Worm (Caenorhabditis elegans) whole organism, L2 larva: Measurements from ENCODE around the gene C54E4.5.
A peak's percentile ranks its signal among the peaks of the same experiment; 100 is the strongest.

ENCODE experiments used
- C34F6.9 ChIP-seq: fragments of 150-350 bp; optimal IDR thresholded peaks from 2 replicates; lab custom pipeline; 2014; ENCODE audit warnings: missing biosample characterization, missing genetic modification characterization
- F13H6.1 ChIP-seq: sonication (generic microtip); optimal IDR thresholded peaks from 2 replicates; lab custom pipeline; 2016; ENCODE audit warnings: missing genetic modification characterization, missing compliant biosample characterization
- R02D3.7 ChIP-seq: fragments of 150-350 bp; optimal IDR thresholded peaks from 2 replicates; lab custom pipeline; 2014; ENCODE audit warnings: missing biosample characterization, missing genetic modification characterization
- ZK546.5 ChIP-seq: sonication (generic microtip); optimal IDR thresholded peaks from 2 replicates; lab custom pipeline; 2017; ENCODE audit warnings: missing biosample characterization, missing genetic modification characterization
- alr-1 ChIP-seq: fragments of 150-350 bp; optimal IDR thresholded peaks from 2 replicates; lab custom pipeline; 2014; ENCODE audit warnings: missing biosample characterization, missing genetic modification characterization
- aly-2 ChIP-seq: fragments of 150-350 bp; optimal IDR thresholded peaks from 2 replicates; lab custom pipeline; 2014; ENCODE audit warnings: missing biosample characterization, missing genetic modification characterization
- ama-1 ChIP-seq: fragments of 150-350 bp; optimal IDR thresholded peaks from 2 replicates; lab custom pipeline; 2018; ENCODE audit warnings: inconsistent platforms
- blmp-1 ChIP-seq: sonication (generic microtip); optimal IDR thresholded peaks from 2 replicates; lab custom pipeline; 2017; ENCODE audit warnings: missing genetic modification characterization, mild to moderate bottlenecking, missing compliant biosample characterization, antibody characterized with exemption, moderate library complexity; ENCODE audit not compliant: insufficient read depth
- ceh-16 ChIP-seq: fragments of 150-350 bp; optimal IDR thresholded peaks from 2 replicates; lab custom pipeline; 2014; ENCODE audit warnings: missing biosample characterization, missing genetic modification characterization
- ceh-82 ChIP-seq: fragments of 150-350 bp; optimal IDR thresholded peaks from 2 replicates; lab custom pipeline; 2014; ENCODE audit warnings: missing biosample characterization, missing genetic modification characterization
- dmd-4 ChIP-seq: sonication (generic microtip); optimal IDR thresholded peaks from 2 replicates; lab custom pipeline; 2017; ENCODE audit warnings: missing biosample characterization, missing genetic modification characterization
- egl-27 ChIP-seq: sonication (generic microtip); optimal IDR thresholded peaks from 3 replicates; lab custom pipeline; 2017; ENCODE audit warnings: missing biosample characterization, missing genetic modification reagents, missing genetic modification characterization
- elt-1 ChIP-seq: fragments of 150-350 bp; optimal IDR thresholded peaks from 2 replicates; lab custom pipeline; 2014; ENCODE audit warnings: missing biosample characterization, missing genetic modification characterization
- elt-3 ChIP-seq: sonication (generic microtip); optimal IDR thresholded peaks from 2 replicates; lab custom pipeline; 2017; ENCODE audit warnings: missing biosample characterization, missing genetic modification characterization
- lin-11 ChIP-seq: fragments of 150-350 bp; sonication (generic microtip); optimal IDR thresholded peaks from 2 replicates; lab custom pipeline; 2014; ENCODE audit warnings: missing biosample characterization, missing genetic modification characterization, inconsistent platforms, mixed read lengths
- lsy-2 ChIP-seq, 2 experiments: fragments of 150-350 bp in 1 of 2; sonication (generic microtip) in 1 of 2; optimal IDR thresholded peaks; 2 replicates each; lab custom pipeline; 2014 to 2017; ENCODE audit warnings: missing biosample characterization in 2 of 2, missing genetic modification characterization in 2 of 2
- mab-5 ChIP-seq: fragments of 150-350 bp; optimal IDR thresholded peaks from 2 replicates; lab custom pipeline; 2014; ENCODE audit warnings: missing biosample characterization, missing genetic modification characterization
- mbf-1 ChIP-seq: sonication (generic microtip); optimal IDR thresholded peaks from 2 replicates; lab custom pipeline; 2017; ENCODE audit warnings: missing biosample characterization, missing genetic modification characterization
- mdl-1 ChIP-seq, 2 experiments: fragments of 150-350 bp in 1 of 2; sonication (generic microtip) in 1 of 2; optimal IDR thresholded peaks; 2 replicates each; lab custom pipeline; 2017; ENCODE audit warnings: missing biosample characterization in 2 of 2, missing genetic modification characterization in 2 of 2
- nhr-10 ChIP-seq: sonication (generic microtip); optimal IDR thresholded peaks from 2 replicates; lab custom pipeline; 2017; ENCODE audit warnings: missing biosample characterization, missing genetic modification characterization
- nhr-129 ChIP-seq: fragments of 150-350 bp; optimal IDR thresholded peaks from 2 replicates; lab custom pipeline; 2014; ENCODE audit warnings: missing biosample characterization, missing genetic modification characterization
- nhr-21 ChIP-seq: fragments of 150-350 bp; optimal IDR thresholded peaks from 2 replicates; lab custom pipeline; 2014; ENCODE audit warnings: missing biosample characterization, missing genetic modification characterization
- nhr-23 ChIP-seq: fragments of 150-350 bp; optimal IDR thresholded peaks from 2 replicates; lab custom pipeline; 2014; ENCODE audit warnings: missing biosample characterization, missing genetic modification reagents, missing genetic modification characterization
- nhr-6 ChIP-seq: fragments of 150-350 bp; optimal IDR thresholded peaks from 2 replicates; lab custom pipeline; 2014; ENCODE audit warnings: missing biosample characterization, missing genetic modification characterization
- sma-3 ChIP-seq: sonication (generic microtip); optimal IDR thresholded peaks from 2 replicates; lab custom pipeline; 2016; ENCODE audit warnings: missing genetic modification reagents, missing genetic modification characterization, missing compliant biosample characterization
- sma-9 ChIP-seq, 2 experiments: fragments of 150-350 bp in 1 of 2; sonication (generic microtip) in 1 of 2; optimal IDR thresholded peaks; 2 replicates each; lab custom pipeline; 2014 to 2016; ENCODE audit warnings: missing genetic modification characterization in 2 of 2, mild to moderate bottlenecking in 1 of 2, missing biosample characterization in 1 of 2, missing compliant biosample characterization in 1 of 2, missing genetic modification reagents in 1 of 2, moderate library complexity in 1 of 2
- snpc-4 ChIP-seq: fragments of 150-350 bp; optimal IDR thresholded peaks from 2 replicates; lab custom pipeline; 2014; ENCODE audit warnings: missing biosample characterization, missing genetic modification characterization
- unc-39 ChIP-seq: fragments of 150-350 bp; optimal IDR thresholded peaks from 2 replicates; lab custom pipeline; 2014; ENCODE audit warnings: missing biosample characterization, missing genetic modification characterization
- unc-55 ChIP-seq: fragments of 150-350 bp; sonication (generic microtip); optimal IDR thresholded peaks from 3 replicates; lab custom pipeline; 2014; ENCODE audit warnings: missing biosample characterization, missing genetic modification reagents, missing genetic modification characterization
- unc-62 ChIP-seq: fragments of 150-350 bp; optimal IDR thresholded peaks from 2 replicates; lab custom pipeline; 2014; ENCODE audit warnings: missing biosample characterization, missing genetic modification reagents, missing genetic modification characterization
- ztf-1 ChIP-seq: fragments of 200-800 bp; sonication (Bioruptor generic); conservative IDR thresholded peaks from 2 replicates; pipeline ENCODE4 v1.3.6; 2022; ENCODE audit warnings: missing genetic modification characterization, missing compliant biosample characterization
- ztf-4 ChIP-seq: fragments of 150-350 bp; optimal IDR thresholded peaks from 2 replicates; lab custom pipeline; 2014; ENCODE audit warnings: missing biosample characterization, missing genetic modification characterization

Gene C54E4.5

DNA sequence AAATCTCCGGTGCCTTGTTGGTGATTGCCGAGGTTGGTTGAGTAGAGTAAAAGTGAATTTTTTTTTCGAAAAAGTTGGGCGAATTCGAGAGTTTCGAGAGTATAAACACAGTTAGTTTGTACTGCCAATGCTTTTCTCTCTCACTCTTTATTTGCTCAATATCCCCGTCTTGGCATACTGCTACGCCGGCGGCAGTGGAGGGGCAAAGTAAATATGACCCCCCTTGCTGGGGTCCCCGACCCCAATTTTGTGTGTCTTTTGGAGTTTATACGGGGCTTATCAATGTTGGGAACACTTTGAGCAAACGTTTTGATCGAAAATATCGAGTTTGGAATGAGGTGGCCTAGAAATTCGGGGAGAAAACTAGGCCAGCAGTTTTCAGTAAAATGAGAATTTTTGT, 19.4 kb upstream of the C54E4.5 start, which contains the start of gene C54E4.4:
C54E4.4 (minus strand) TSS at position 101 of the 400 bp plus-strand sequence.
- TF ChIP-seq ztf-1 (GFP tag; lab: Robert Waterston, UW) (no peak), blmp-1 (tag; lab: Kevin White, UChicago) (no peak), F13H6.1 (tag; lab: Kevin White, UChicago) (peak; percentile 14), sma-9 (GFP tag; optimal IDR thresholded peaks at IDR 0.05; lab: Kevin White, UChicago) (no peak), sma-9 (tag; optimal IDR thresholded peaks at IDR 0.05; lab: Kevin White, UChicago) (no peak), nhr-21 (tag; lab: Kevin White, UChicago) (no peak), lsy-2 (tag; optimal IDR thresholded peaks at IDR 0.05; lab: Kevin White, UChicago) (no peak), elt-3 (tag; lab: Kevin White, UChicago) (no peak)

DNA sequence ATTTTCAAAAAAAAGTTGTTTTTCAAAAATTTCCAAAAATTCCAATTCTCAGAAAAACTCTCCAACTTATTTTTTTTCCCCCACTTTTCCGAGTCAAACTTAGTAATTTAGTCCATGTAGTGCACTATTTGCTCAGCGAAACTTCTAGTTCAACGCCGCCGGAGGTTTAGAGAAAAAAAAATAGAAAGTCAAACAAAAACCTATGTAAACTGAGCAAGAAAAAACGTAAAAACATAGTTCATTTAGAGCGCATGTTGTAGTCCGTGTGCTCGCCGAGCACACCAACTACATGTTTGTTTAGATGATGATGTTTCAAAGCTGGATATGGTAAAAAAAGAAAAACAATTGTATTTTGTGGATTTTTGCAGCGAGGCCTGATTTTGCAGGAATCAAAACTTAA, 13.2 kb upstream of the C54E4.5 start:
- no peak for TF ChIP-seq nhr-23
- no peak for TF ChIP-seq ztf-1 (GFP tag; lab: Robert Waterston, UW)
- TF ChIP-seq unc-39 (tag; lab: Kevin White, UChicago) = no peak
- TF ChIP-seq mbf-1 (tag; lab: Kevin White, UChicago) = no peak
- TF ChIP-seq F13H6.1 (tag; lab: Kevin White, UChicago) = peak; percentile 66
- TF ChIP-seq mdl-1 (tag; optimal IDR thresholded peaks at IDR 0.05; lab: Kevin White, UChicago) = no peak

DNA sequence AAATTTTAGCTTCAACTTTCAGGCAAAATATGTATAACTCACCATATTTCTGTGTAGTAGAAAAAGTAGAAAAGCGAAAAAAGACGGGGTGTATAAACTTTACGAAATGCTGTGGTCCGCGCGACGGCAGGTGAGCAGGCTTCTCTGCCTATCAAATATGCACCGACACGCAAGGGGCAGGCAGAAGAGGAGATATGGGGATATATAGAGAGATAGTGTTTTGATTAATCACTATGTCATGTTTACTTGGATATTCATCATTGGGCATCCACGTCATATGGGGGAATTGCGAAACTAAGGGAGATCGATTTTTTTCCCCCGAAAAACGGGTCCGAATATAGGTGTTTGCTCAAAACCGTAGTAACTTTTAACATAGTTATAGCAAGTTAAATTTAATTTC, 10.0 kb upstream of the C54E4.5 start, which contains the start of gene gcy-37:
gcy-37 (minus strand) TSS at position 101 of the 400 bp plus-strand sequence.
- TF ChIP-seq sma-3 (GFP tag; lab: Kevin White, UChicago) = no peak

DNA sequence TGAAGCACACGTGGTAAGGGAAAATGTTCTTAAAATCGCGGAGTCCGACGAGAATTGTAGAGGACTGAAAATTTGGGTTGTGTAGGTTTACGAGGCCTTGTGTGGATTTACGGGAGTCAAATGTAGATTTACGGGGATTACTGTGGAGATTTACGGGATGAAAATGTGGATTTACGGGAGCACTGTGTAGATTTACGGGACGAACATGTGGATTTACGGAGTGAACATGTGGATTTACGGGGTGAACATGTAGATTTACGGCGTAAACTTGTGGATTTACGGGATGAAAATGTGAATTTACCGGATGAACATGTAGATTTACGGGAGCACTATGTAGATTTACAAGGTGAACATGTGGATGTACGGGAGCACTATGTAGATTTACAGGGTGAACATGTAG, 7.1 kb upstream of the C54E4.5 start:
- no peak for TF ChIP-seq ama-1 (lab: Kevin White, UChicago)
- TF ChIP-seq ceh-82 (tag; lab: Kevin White, UChicago) = no peak
- no peak for TF ChIP-seq ztf-4 (tag; lab: Kevin White, UChicago)
- TF ChIP-seq elt-1 (tag; lab: Kevin White, UChicago) = no peak
- no peak for TF ChIP-seq aly-2
- no peak for TF ChIP-seq mdl-1 (tag; optimal IDR thresholded peaks at IDR 0.05; lab: Kevin White, UChicago)
- TF ChIP-seq R02D3.7 (tag; lab: Kevin White, UChicago) = no peak
- no peak for TF ChIP-seq mab-5 (tag; lab: Kevin White, UChicago)
- TF ChIP-seq ztf-1 (GFP tag; lab: Robert Waterston, UW) = no peak
- no peak for TF ChIP-seq nhr-10 (tag; lab: Kevin White, UChicago)
- TF ChIP-seq blmp-1 (tag; lab: Kevin White, UChicago) = no peak
- TF ChIP-seq egl-27 (tag; lab: Kevin White, UChicago) = no peak
- TF ChIP-seq alr-1 (tag; lab: Kevin White, UChicago) = no peak
- TF ChIP-seq snpc-4 = no peak
- TF ChIP-seq elt-3 (tag; lab: Kevin White, UChicago) = no peak
- TF ChIP-seq unc-62 (GFP tag; lab: Kevin White, UChicago) = no peak

DNA sequence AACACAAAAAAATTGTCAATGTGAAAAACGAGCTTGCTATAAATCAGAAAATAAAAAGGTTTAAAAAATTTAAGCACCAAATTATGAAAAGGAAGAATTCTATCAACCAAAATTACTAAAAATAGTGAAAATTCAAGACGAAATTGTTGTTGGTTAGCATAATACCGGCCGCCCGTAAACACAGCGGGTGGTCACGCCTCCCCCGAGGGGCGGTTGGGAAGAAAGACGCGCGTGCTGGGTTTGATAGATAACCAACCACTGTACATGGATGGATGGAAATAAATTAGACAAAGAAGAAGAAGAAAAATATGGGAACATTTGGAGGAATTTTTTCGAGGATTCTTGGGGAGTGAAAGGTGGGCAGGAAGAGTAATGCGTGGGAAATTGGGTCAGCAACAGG, 6.8 kb downstream of the C54E4.5 start:
- no peak for TF ChIP-seq R02D3.7 (tag; lab: Kevin White, UChicago)
- no peak for TF ChIP-seq sma-9 (GFP tag; optimal IDR thresholded peaks at IDR 0.05; lab: Kevin White, UChicago)
- no peak for TF ChIP-seq sma-9 (tag; optimal IDR thresholded peaks at IDR 0.05; lab: Kevin White, UChicago)
- TF ChIP-seq C34F6.9 (tag; lab: Kevin White, UChicago) = no peak
- TF ChIP-seq ama-1 (lab: Kevin White, UChicago) = no peak
- no peak for TF ChIP-seq unc-55
- TF ChIP-seq nhr-10 (tag; lab: Kevin White, UChicago) = no peak
- TF ChIP-seq ceh-16 (tag; lab: Kevin White, UChicago) = no peak
- TF ChIP-seq elt-3 (tag; lab: Kevin White, UChicago) = no peak
- TF ChIP-seq sma-3 (GFP tag; lab: Kevin White, UChicago) = no peak
- TF ChIP-seq nhr-6 (tag; lab: Kevin White, UChicago) = no peak
- TF ChIP-seq, all 48 proteins: peak for 0

DNA sequence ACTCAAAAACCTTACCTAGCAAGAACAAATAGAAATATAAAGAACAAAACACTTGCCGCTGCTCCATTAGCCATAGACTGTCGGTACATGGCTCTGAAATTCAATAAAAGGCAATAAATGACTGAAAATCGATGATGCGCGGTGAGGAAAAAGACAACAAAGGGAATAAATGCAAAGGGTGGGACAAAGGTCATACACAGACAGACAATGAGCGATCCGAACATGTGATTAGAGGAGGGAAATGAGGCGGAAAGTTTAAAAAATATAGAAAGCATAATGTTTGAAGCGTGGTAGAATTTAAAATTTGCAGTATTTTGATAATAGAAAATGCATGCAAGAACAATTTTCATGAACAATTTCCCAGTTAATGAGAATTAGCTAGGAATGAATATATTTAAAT, 8.6 kb downstream of the C54E4.5 start, which contains the start of gene C54E4.12:
C54E4.12 (minus strand) TSS at position 101 of the 400 bp plus-strand sequence.
- TF ChIP-seq ceh-16 (tag; lab: Kevin White, UChicago) (no peak), lin-11 (tag; lab: Kevin White, UChicago) (no peak), ztf-4 (tag; lab: Kevin White, UChicago) (no peak), dmd-4 (tag; lab: Kevin White, UChicago) (no peak), F13H6.1 (tag; lab: Kevin White, UChicago) (no peak), C34F6.9 (tag; lab: Kevin White, UChicago) (no peak), mab-5 (tag; lab: Kevin White, UChicago) (no peak), nhr-10 (tag; lab: Kevin White, UChicago) (no peak), ZK546.5 (tag; lab: Kevin White, UChicago) (no peak), nhr-129 (tag; lab: Kevin White, UChicago) (no peak)
